Fruit fly (Drosophila melanogaster): ENCODE results near the gene Eip75B.

- TF ChIP-seq pad (GFP tag; optimal IDR thresholded peaks at IDR 0.05) (no peak), bab1 (GFP tag; optimal IDR thresholded peaks at IDR 0.05) (no peak), kay (GFP tag; ENCODE audit: borderline replicate concordance) (no peak), cnc (optimal IDR thresholded peaks at IDR 0.05) (no peak), CG5204 (GFP tag; optimal IDR thresholded peaks at IDR 0.05) (no peak)
Measured at dm6 chr3L:17993759-17994158, 70.7 kb downstream of the Eip75B start.

Measured in whole organism, adult.